Worm (Caenorhabditis elegans) whole organism, early embryonic: ENCODE data around the gene twk-34.

Source experiments
- ama-1 ChIP-seq: fragments of 150-350 bp; optimal IDR thresholded peaks from 2 replicates; lab custom pipeline; 2014
- tbx-11 ChIP-seq: fragments of 200-800 bp; sonication (Bioruptor generic); IDR thresholded peaks from 2 replicates; pipeline ENCODE4 v1.3.6; 2022; ENCODE audit warnings: missing genetic modification characterization, missing compliant biosample characterization

ce11 chrV:15707982-15708381 is 3.2 kb downstream of the twk-34 start:
- no peak for TF ChIP-seq tbx-11
- TF ChIP-seq ama-1: no peak
